Fruit fly (Drosophila melanogaster) whole organism, embryonic: ENCODE results near the gene CG44000.

ENCODE experiments used
- Atf-2 ChIP-seq: fragments of 200-800 bp; sonication (Bioruptor generic); optimal IDR thresholded peaks from 2 replicates; lab custom pipeline; 2016; ENCODE audit warnings: missing biosample characterization, missing genetic modification characterization
- Blimp-1 ChIP-seq: fragments of 200-800 bp; sonication (Bioruptor generic); optimal IDR thresholded peaks from 3 replicates; lab custom pipeline; 2018; ENCODE audit warnings: missing biosample characterization, missing genetic modification characterization, mild to moderate bottlenecking, moderate library complexity, missing genetic modification reagents
- CG10274 ChIP-seq: fragments of 200-800 bp; sonication (Bioruptor generic); optimal IDR thresholded peaks from 3 replicates; lab custom pipeline; 2017; ENCODE audit warnings: missing biosample characterization, mild to moderate bottlenecking, missing genetic modification characterization
- CG14710 ChIP-seq: fragments of 200-800 bp; sonication (Bioruptor generic); optimal IDR thresholded peaks from 3 replicates; lab custom pipeline; 2019; ENCODE audit warnings: missing biosample characterization, mild to moderate bottlenecking, missing genetic modification characterization, moderate library complexity
- CG15073 ChIP-seq: fragments of 200-800 bp; sonication (Bioruptor generic); optimal IDR thresholded peaks from 2 replicates; lab custom pipeline; 2016; ENCODE audit warnings: missing biosample characterization, missing genetic modification characterization
- CG18262 ChIP-seq: fragments of 200-800 bp; optimal IDR thresholded peaks from 3 replicates; lab custom pipeline; 2019; ENCODE audit warnings: missing biosample characterization, mild to moderate bottlenecking, missing genetic modification characterization, moderate library complexity
- CG18476 ChIP-seq: fragments of 200-800 bp; sonication (Bioruptor generic); optimal IDR thresholded peaks from 2 replicates; lab custom pipeline; 2016; ENCODE audit warnings: missing biosample characterization, mild to moderate bottlenecking, missing genetic modification characterization
- CG18599 ChIP-seq: fragments of 200-800 bp; sonication (Bioruptor generic); optimal IDR thresholded peaks from 3 replicates; lab custom pipeline; 2017; ENCODE audit warnings: missing biosample characterization, missing genetic modification characterization, mild to moderate bottlenecking, moderate library complexity, missing genetic modification reagents
- CG31388 ChIP-seq: fragments of 200-800 bp; sonication (Bioruptor generic); optimal IDR thresholded peaks from 2 replicates; lab custom pipeline; 2016; ENCODE audit warnings: missing biosample characterization, missing genetic modification characterization
- CG34376 ChIP-seq: fragments of 200-800 bp; sonication (Bioruptor generic); optimal IDR thresholded peaks from 2 replicates; lab custom pipeline; 2018; ENCODE audit warnings: missing biosample characterization, mild to moderate bottlenecking, missing genetic modification characterization
- CG34422 ChIP-seq: fragments of 200-800 bp; sonication (Bioruptor generic); IDR thresholded peaks from 3 replicates; pipeline ENCODE4 v1.3.6; 2022; ENCODE audit warnings: missing biosample characterization, missing genetic modification characterization
- CG42726 ChIP-seq: fragments of 200-800 bp; sonication (Bioruptor generic); IDR thresholded peaks from 2 replicates; pipeline ENCODE4 v1.3.6; 2022; ENCODE audit warnings: missing biosample characterization, missing genetic modification characterization; ENCODE audit not compliant: partially characterized antibody
- Dad ChIP-seq: fragments of 200-800 bp; sonication (Bioruptor generic); optimal IDR thresholded peaks from 3 replicates; lab custom pipeline; 2016; ENCODE audit warnings: missing biosample characterization, missing genetic modification characterization
- Dll ChIP-seq: fragments of 200-800 bp; sonication (Bioruptor generic); IDR thresholded peaks from 4 replicates; pipeline ENCODE4 v1.3.6; 2022; ENCODE audit warnings: missing biosample characterization, missing genetic modification characterization; ENCODE audit not compliant: partially characterized antibody
- Ets65A ChIP-seq: fragments of 200-800 bp; sonication (Bioruptor generic); peaks from one replicate; lab custom pipeline; 2016; ENCODE audit warnings: missing biosample characterization, missing genetic modification characterization
- HHEX ChIP-seq: fragments of 200-800 bp; sonication (Bioruptor generic); optimal IDR thresholded peaks from 3 replicates; lab custom pipeline; 2017; ENCODE audit warnings: missing biosample characterization, mild to moderate bottlenecking, missing genetic modification characterization, missing genetic modification reagents
- HmgD ChIP-seq: fragments of 200-800 bp; sonication (Bioruptor generic); optimal IDR thresholded peaks from 3 replicates; lab custom pipeline; 2016; ENCODE audit warnings: missing biosample characterization, missing genetic modification characterization
- Jarid2 ChIP-seq: fragments of 200-800 bp; sonication (Bioruptor generic); optimal IDR thresholded peaks from 3 replicates; lab custom pipeline; 2017; ENCODE audit warnings: mild to moderate bottlenecking, missing biosample characterization, missing genetic modification reagents, missing genetic modification characterization
- Max ChIP-seq: fragments of 200-800 bp; sonication (Bioruptor generic); optimal IDR thresholded peaks from 2 replicates; lab custom pipeline; 2016; ENCODE audit warnings: missing biosample characterization, mild to moderate bottlenecking, missing genetic modification characterization
- Meics ChIP-seq: fragments of 200-800 bp; sonication (Bioruptor generic); optimal IDR thresholded peaks from 2 replicates; lab custom pipeline; 2017; ENCODE audit warnings: missing biosample characterization, mild to moderate bottlenecking, missing genetic modification characterization
- Oaz ChIP-seq: fragments of 200-800 bp; sonication (Bioruptor generic); IDR thresholded peaks from 2 replicates; pipeline ENCODE4 v1.3.6; 2022; ENCODE audit warnings: missing biosample characterization, missing genetic modification characterization
- Oli ChIP-seq: fragments of 200-800 bp; sonication (Bioruptor generic); optimal IDR thresholded peaks from 2 replicates; lab custom pipeline; 2018; ENCODE audit warnings: missing biosample characterization, mild to moderate bottlenecking, missing genetic modification characterization, moderate library complexity
- Optix ChIP-seq: fragments of 200-800 bp; sonication (Bioruptor generic); IDR thresholded peaks from 3 replicates; pipeline ENCODE4 v1.3.6; 2022; ENCODE audit warnings: missing biosample characterization, missing genetic modification characterization
- Pdp1 ChIP-seq, 2 experiments: fragments of 200-800 bp; sonication (Bioruptor generic); optimal IDR thresholded peaks; 3 replicates each; lab custom pipeline; 2016; ENCODE audit warnings: missing biosample characterization in 2 of 2, missing genetic modification characterization in 2 of 2, mild to moderate bottlenecking in 1 of 2, moderate library complexity in 1 of 2
- Xrp1 ChIP-seq: fragments of 200-800 bp; sonication (Bioruptor generic); IDR thresholded peaks from 2 replicates; pipeline ENCODE4 v1.3.6; 2022; ENCODE audit warnings: missing biosample characterization, missing genetic modification characterization
- bigmax ChIP-seq: fragments of 200-800 bp; sonication (Bioruptor generic); optimal IDR thresholded peaks from 2 replicates; lab custom pipeline; 2018; ENCODE audit warnings: missing biosample characterization, mild to moderate bottlenecking, missing genetic modification characterization
- chinmo ChIP-seq: fragments of 200-800 bp; sonication (Bioruptor generic); IDR thresholded peaks from 4 replicates; pipeline ENCODE4 v1.3.6; 2022; ENCODE audit warnings: missing biosample characterization, missing genetic modification characterization; ENCODE audit not compliant: partially characterized antibody
- chn ChIP-seq: fragments of 200-800 bp; sonication (Bioruptor generic); optimal IDR thresholded peaks from 2 replicates; lab custom pipeline; 2016; ENCODE audit warnings: missing biosample characterization, missing genetic modification characterization
- crp ChIP-seq, 2 experiments: fragments of 200-800 bp; sonication (Bioruptor generic); optimal IDR thresholded peaks; 2 replicates in 1 of 2; 3 replicates in 1 of 2; lab custom pipeline; 2017; ENCODE audit warnings: missing biosample characterization in 2 of 2, missing genetic modification characterization in 2 of 2, mild to moderate bottlenecking in 1 of 2, moderate library complexity in 1 of 2
- cwo ChIP-seq: fragments of 200-800 bp; sonication (Bioruptor generic); optimal IDR thresholded peaks from 3 replicates; lab custom pipeline; 2017; ENCODE audit warnings: missing biosample characterization, missing genetic modification characterization, mild to moderate bottlenecking, moderate library complexity, missing genetic modification reagents
- dm ChIP-seq: fragments of 200-800 bp; sonication (Bioruptor generic); optimal IDR thresholded peaks from 3 replicates; lab custom pipeline; 2016; ENCODE audit warnings: missing biosample characterization, missing genetic modification characterization
- gt ChIP-seq: fragments of 200-800 bp; sonication (Bioruptor generic); IDR thresholded peaks from 2 replicates; pipeline ENCODE4 v1.3.6; 2022; ENCODE audit warnings: missing biosample characterization, missing genetic modification characterization
- ham ChIP-seq: fragments of 200-800 bp; sonication (Bioruptor generic); IDR thresholded peaks from 2 replicates; pipeline ENCODE4 v1.3.6; 2022; ENCODE audit warnings: missing biosample characterization, missing genetic modification characterization
- hbn ChIP-seq: fragments of 200-800 bp; sonication (Bioruptor generic); IDR thresholded peaks from 2 replicates; pipeline ENCODE4 v1.3.6; 2022; ENCODE audit warnings: missing biosample characterization, missing genetic modification characterization; ENCODE audit not compliant: partially characterized antibody
- lov ChIP-seq, 2 experiments: fragments of 200-800 bp in 1 of 2; fragments of >200 bp in 1 of 2; sonication (Bioruptor generic) in 1 of 2; IDR thresholded peaks in 1 of 2; optimal IDR thresholded peaks in 1 of 2; 2 replicates in 1 of 2; 3 replicates in 1 of 2; pipeline versions ENCODE4 v1.3.6 to Lab custom; 2017 to 2022; ENCODE audit warnings: missing biosample characterization in 1 of 2, missing genetic modification characterization in 1 of 2
- oc ChIP-seq: fragments of 200-800 bp; sonication (Bioruptor generic); optimal IDR thresholded peaks from 2 replicates; lab custom pipeline; 2018; ENCODE audit warnings: missing biosample characterization, mild to moderate bottlenecking, missing genetic modification characterization, moderate library complexity
- odd ChIP-seq: fragments of 200-800 bp; sonication (Bioruptor generic); optimal IDR thresholded peaks from 2 replicates; lab custom pipeline; 2017; ENCODE audit warnings: missing biosample characterization, mild to moderate bottlenecking, missing genetic modification characterization
- pb ChIP-seq: fragments of 200-800 bp; sonication (Bioruptor generic); optimal IDR thresholded peaks from 3 replicates; lab custom pipeline; 2016; ENCODE audit warnings: missing biosample characterization, missing genetic modification characterization
- peb ChIP-seq: fragments of 200-800 bp; sonication (Bioruptor generic); IDR thresholded peaks from 2 replicates; pipeline ENCODE4 v1.3.6; 2022; ENCODE audit warnings: missing biosample characterization, missing genetic modification characterization
- sens ChIP-seq: fragments of 200-800 bp; sonication (Bioruptor generic); peaks from one replicate; lab custom pipeline; 2016; ENCODE audit warnings: missing biosample characterization, missing genetic modification characterization
- ssp ChIP-seq: fragments of 200-800 bp; sonication (Bioruptor generic); IDR thresholded peaks from 2 replicates; pipeline ENCODE4 v1.3.6; 2022; ENCODE audit warnings: missing biosample characterization, missing genetic modification characterization
- sug ChIP-seq: fragments of 200-800 bp; optimal IDR thresholded peaks from 2 replicates; lab custom pipeline; 2019; ENCODE audit warnings: missing biosample characterization, mild to moderate bottlenecking, missing genetic modification characterization, moderate library complexity
- twi ChIP-seq: fragments of 200-800 bp; optimal IDR thresholded peaks from 2 replicates; lab custom pipeline; 2019; ENCODE audit warnings: missing biosample characterization, mild to moderate bottlenecking, missing genetic modification characterization, moderate library complexity
- zfh1 ChIP-seq: fragments of 200-800 bp; sonication (Bioruptor generic); IDR thresholded peaks from 3 replicates; pipeline ENCODE4 v1.3.6; 2022; ENCODE audit warnings: missing biosample characterization, missing genetic modification characterization

Gene CG44000

DNA sequence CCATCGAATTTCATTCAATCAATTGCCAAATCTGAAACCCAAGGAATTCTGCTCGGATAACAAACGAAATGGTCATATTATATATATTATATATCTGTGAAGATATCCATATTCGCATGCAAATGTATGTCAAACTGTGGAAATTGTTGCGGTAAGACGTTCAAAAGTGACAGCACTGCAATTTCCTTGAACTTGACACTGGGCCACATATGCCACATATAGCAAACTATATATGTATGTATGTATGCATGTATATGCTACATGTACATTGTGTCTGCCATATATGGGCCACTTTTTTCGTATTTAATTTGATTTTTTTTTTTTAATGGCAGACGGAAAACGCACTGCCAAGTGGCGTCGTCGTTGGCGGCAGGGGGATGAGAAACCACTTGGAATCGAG, 22.6 kb upstream of the CG44000 start:
- peak; percentile 10 for TF ChIP-seq sens (GFP tag; lab: Kevin White, UChicago)
- no peak for TF ChIP-seq Dad (GFP tag; lab: Kevin White, UChicago)
- TF ChIP-seq pb (GFP tag; lab: Kevin White, UChicago): no peak
- no peak for TF ChIP-seq hbn (GFP tag; lab: Robert Waterston, UW)
- no peak for TF ChIP-seq CG42726 (GFP tag; lab: Robert Waterston, UW)

DNA sequence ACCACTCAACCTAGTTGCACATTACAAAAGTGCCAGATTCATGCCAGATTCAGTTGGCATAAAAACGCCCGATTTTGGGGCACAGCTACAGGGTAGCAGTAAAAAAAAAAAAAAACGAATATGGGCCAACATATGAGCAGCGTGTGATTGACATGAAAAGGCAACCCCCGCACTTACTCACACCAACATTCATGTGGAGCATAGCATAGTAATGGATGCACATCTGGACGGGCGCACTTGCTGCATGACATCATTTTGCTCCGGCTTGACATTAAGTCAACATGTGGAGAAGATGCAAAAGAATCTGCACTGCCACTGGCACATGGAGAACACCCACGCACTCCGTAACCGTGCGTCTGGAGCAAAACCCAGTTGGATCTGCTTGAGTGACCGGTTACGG, 20.5 kb upstream of the CG44000 start:
- no peak for TF ChIP-seq CG31388 (GFP tag; lab: Kevin White, UChicago)
- TF ChIP-seq odd (GFP tag; lab: Kevin White, UChicago): no peak
- TF ChIP-seq CG15073: no peak
- TF ChIP-seq twi (tag; lab: Kevin White, UChicago): peak; percentile 79
- peak; percentile 88 for TF ChIP-seq Ets65A (GFP tag; lab: Kevin White, UChicago)
- TF ChIP-seq ssp (GFP tag; lab: Robert Waterston, UW): no peak
- TF ChIP-seq gt (GFP tag; lab: Robert Waterston, UW): no peak
- no peak for TF ChIP-seq CG10274 (GFP tag; lab: Kevin White, UChicago)
- TF ChIP-seq Atf-2 (GFP tag; lab: Kevin White, UChicago): no peak
- no peak for TF ChIP-seq HmgD (GFP tag; lab: Kevin White, UChicago)
- TF ChIP-seq ham (GFP tag; lab: Robert Waterston, UW): no peak
- TF ChIP-seq CG42726 (GFP tag; lab: Robert Waterston, UW): no peak
- TF ChIP-seq Oli (tag; lab: Kevin White, UChicago): no peak

DNA sequence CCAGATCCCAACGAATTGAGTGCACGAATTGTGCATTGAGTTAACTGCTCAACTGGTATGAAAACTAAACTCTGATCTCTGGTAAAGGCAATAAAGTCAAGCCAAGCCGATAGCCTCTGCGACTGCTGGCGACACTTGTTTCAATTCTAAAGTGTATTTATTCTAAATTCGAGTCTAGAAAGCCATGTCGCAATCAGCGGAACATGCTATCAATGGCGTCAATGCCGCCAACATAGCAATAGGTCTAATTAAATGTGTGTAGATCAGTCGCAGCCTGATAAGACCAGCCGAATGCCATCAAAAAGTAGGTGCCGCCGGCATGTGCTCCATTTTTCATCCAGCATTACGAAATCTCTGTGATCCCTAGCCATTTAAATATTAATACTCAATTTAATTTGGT, 17.5 kb upstream of the CG44000 start:
- TF ChIP-seq cwo (peak; percentile 34), sug (peak; percentile 50), bigmax (GFP tag; lab: Kevin White, UChicago) (no peak), chinmo (GFP tag; lab: Robert Waterston, UW) (0 out of 4 replicates have a peak, but pooled peaks have one; percentile 16), Pdp1 (GFP tag; optimal IDR thresholded peaks at IDR 0.05; lab: Kevin White, UChicago) (peak in 1 of 2 experiments; percentile 27), Oaz (GFP tag; lab: Robert Waterston, UW) (no peak), Ets65A (GFP tag; lab: Kevin White, UChicago) (peak; percentile 8), CG34376 (GFP tag; lab: Kevin White, UChicago) (peak; percentile 82)

DNA sequence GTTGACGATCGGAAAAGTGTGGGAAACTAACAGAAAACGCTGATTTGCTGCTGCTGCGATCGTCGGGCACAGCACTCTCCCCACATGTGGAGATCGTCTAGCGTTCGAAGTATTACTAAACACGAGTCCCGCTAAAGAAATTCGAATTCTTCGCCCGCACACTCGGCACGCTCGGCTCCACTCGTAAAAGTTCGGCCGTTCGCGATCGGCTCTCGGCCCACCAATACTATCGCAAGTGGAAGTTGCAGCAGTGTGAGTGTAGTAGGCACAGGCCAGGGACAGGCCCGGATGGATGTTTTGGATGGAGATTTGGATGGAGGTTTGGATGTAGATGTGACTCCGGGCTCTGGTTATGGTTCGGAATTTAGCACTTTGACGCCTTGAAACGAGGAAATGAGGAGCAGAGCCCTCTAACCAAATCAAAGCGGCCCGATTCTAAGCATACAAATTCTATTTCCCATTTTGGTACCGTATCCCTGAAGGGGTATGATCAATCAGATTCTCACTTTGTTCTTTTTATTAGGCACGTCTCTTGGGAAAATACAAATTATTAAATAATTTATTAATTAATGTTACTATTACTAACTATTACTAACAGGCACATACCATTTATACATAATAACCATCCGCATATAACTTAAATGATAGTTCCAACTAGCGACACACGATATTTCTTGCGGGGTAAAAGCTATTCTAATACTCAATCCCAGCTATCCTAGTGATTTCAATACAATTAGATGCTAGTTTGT, 15.6 kb upstream of the CG44000 start:
- TF ChIP-seq CG18476 (GFP tag; lab: Kevin White, UChicago) (no peak), HHEX (GFP tag; lab: Kevin White, UChicago) (no peak), Dll (GFP tag; lab: Robert Waterston, UW) (no peak), Xrp1 (GFP tag; lab: Robert Waterston, UW) (no peak), zfh1 (no peak), Meics (GFP tag; lab: Kevin White, UChicago) (no peak), Optix (GFP tag; lab: Robert Waterston, UW) (no peak), Max (GFP tag; lab: Kevin White, UChicago) (no peak), oc (tag; lab: Kevin White, UChicago) (no peak), CG14710 (tag; lab: Kevin White, UChicago) (no peak), CG18262 (tag; lab: Kevin White, UChicago) (peak; percentile 0), CG34422 (GFP tag; lab: Robert Waterston, UW) (0 out of 3 replicates have a peak, but pooled peaks have one; percentile 20), Blimp-1 (GFP tag; lab: Kevin White, UChicago) (no peak), chn (GFP tag; lab: Kevin White, UChicago) (no peak), peb (GFP tag; lab: Robert Waterston, UW) (no peak), dm (GFP tag; lab: Kevin White, UChicago) (no peak), Jarid2 (peak; percentile 33), CG18599 (GFP tag; lab: Kevin White, UChicago) (peak; percentile 8), lov (optimal IDR thresholded peaks at IDR 0.05; lab: Kevin White, UChicago) (no peak), lov (GFP tag; IDR thresholded peaks at IDR 0.05; lab: Robert Waterston, UW) (no peak), crp (GFP tag; optimal IDR thresholded peaks at IDR 0.05; lab: Kevin White, UChicago) (no peak)
